Worm (Caenorhabditis elegans): ENCODE results near the gene C35B1.5.

Gene C35B1.5

ce11 chrIV:4034883-4035282 lies 49.1 kb downstream of the C35B1.5 start, which contains the start of gene hlh-30 (continued):
- TF ChIP-seq pag-3 (tag; optimal IDR thresholded peaks at IDR 0.05; ENCODE audit: borderline replicate concordance, insufficient read depth), result no peak
- TF ChIP-seq fkh-10 (GFP tag; optimal IDR thresholded peaks at IDR 0.05), result peak; percentile 59
- no peak for TF ChIP-seq ceh-88 (GFP tag; IDR thresholded peaks at IDR 0.05)
- TF ChIP-seq zag-1 (tag; optimal IDR thresholded peaks at IDR 0.05), result no peak
- TF ChIP-seq nhr-19 (GFP tag; conservative IDR thresholded peaks at IDR 0.05), result 0 out of 2 replicates have a peak, but pooled peaks have one; percentile 9
- peak in 1 of 2 experiments; percentile 9 for TF ChIP-seq ztf-11 (tag; optimal IDR thresholded peaks at IDR 0.05)
- TF ChIP-seq nhr-47 (tag; optimal IDR thresholded peaks at IDR 0.05), result peak; percentile 75
- TF ChIP-seq unc-30 (tag; optimal IDR thresholded peaks at IDR 0.05), result no peak
- TF ChIP-seq lsy-2 (tag; optimal IDR thresholded peaks at IDR 0.05), result peak; percentile 40 to 54
- no peak for TF ChIP-seq hlh-4 (tag; optimal IDR thresholded peaks at IDR 0.05)

Data from whole organism, L1 larva.